Fruit fly (Drosophila melanogaster) whole organism, prepupa: ENCODE results near the gene Nmdar1.

Experiments used
- Blimp-1 ChIP-seq: fragments of 200-800 bp; sonication (Bioruptor generic); optimal IDR thresholded peaks from 3 replicates; lab custom pipeline; 2017; ENCODE audit warnings: missing biosample characterization, missing genetic modification characterization, mild to moderate bottlenecking, moderate library complexity, missing genetic modification reagents
- CG10631 ChIP-seq: fragments of 200-800 bp; sonication (Bioruptor generic); optimal IDR thresholded peaks from 2 replicates; lab custom pipeline; 2016; ENCODE audit warnings: missing biosample characterization, missing genetic modification characterization
- CG11902 ChIP-seq: fragments of 200-800 bp; sonication (Bioruptor generic); optimal IDR thresholded peaks from 3 replicates; lab custom pipeline; 2016; ENCODE audit warnings: missing biosample characterization, missing genetic modification characterization
- CG1621 ChIP-seq: fragments of 200-800 bp; sonication (Bioruptor generic); optimal IDR thresholded peaks from 3 replicates; lab custom pipeline; 2018; ENCODE audit warnings: missing biosample characterization, mild to moderate bottlenecking, missing genetic modification characterization
- CG31627 ChIP-seq: fragments of 200-800 bp; sonication (Bioruptor generic); optimal IDR thresholded peaks from 3 replicates; lab custom pipeline; 2016; ENCODE audit warnings: missing biosample characterization, missing genetic modification characterization
- CG32006 ChIP-seq: fragments of 200-800 bp; sonication (Bioruptor generic); optimal IDR thresholded peaks from 3 replicates; lab custom pipeline; 2017; ENCODE audit warnings: missing biosample characterization, mild to moderate bottlenecking, missing genetic modification characterization
- CG34406 ChIP-seq: fragments of 200-800 bp; sonication (Bioruptor generic); optimal IDR thresholded peaks from 3 replicates; lab custom pipeline; 2016; ENCODE audit warnings: missing biosample characterization, missing genetic modification characterization
- CG3919 ChIP-seq: fragments of 200-800 bp; sonication (Bioruptor generic); optimal IDR thresholded peaks from 3 replicates; lab custom pipeline; 2016; ENCODE audit warnings: missing biosample characterization, missing genetic modification characterization
- CG4318 ChIP-seq: fragments of 200-800 bp; sonication (Bioruptor generic); optimal IDR thresholded peaks from 3 replicates; lab custom pipeline; 2017; ENCODE audit warnings: missing biosample characterization, mild to moderate bottlenecking, missing genetic modification characterization
- CG6163 ChIP-seq: fragments of 200-800 bp; sonication (Bioruptor generic); IDR thresholded peaks from 3 replicates; pipeline ENCODE4 v1.3.6; 2022; ENCODE audit warnings: missing biosample characterization, missing genetic modification characterization
- CG6792 ChIP-seq: fragments of 200-800 bp; sonication (Bioruptor generic); optimal IDR thresholded peaks from 3 replicates; lab custom pipeline; 2016; ENCODE audit warnings: missing biosample characterization, missing genetic modification characterization
- CG6854 ChIP-seq: fragments of 200-800 bp; sonication (Bioruptor generic); optimal IDR thresholded peaks from 2 replicates; lab custom pipeline; 2017; ENCODE audit warnings: missing biosample characterization, mild to moderate bottlenecking, missing genetic modification characterization
- CG7368 ChIP-seq: fragments of 200-800 bp; sonication (Bioruptor generic); optimal IDR thresholded peaks from 3 replicates; lab custom pipeline; 2016; ENCODE audit warnings: missing biosample characterization, missing genetic modification characterization
- CG8119 ChIP-seq: fragments of 200-800 bp; sonication (Bioruptor generic); IDR thresholded peaks from 3 replicates; pipeline ENCODE4 v1.3.6; 2022; ENCODE audit warnings: missing biosample characterization, missing genetic modification characterization
- CG8319 ChIP-seq: fragments of 200-800 bp; sonication (Bioruptor generic); optimal IDR thresholded peaks from 3 replicates; lab custom pipeline; 2016; ENCODE audit warnings: missing biosample characterization, missing genetic modification characterization
- CG8632 ChIP-seq: fragments of 200-800 bp; sonication (Bioruptor generic); optimal IDR thresholded peaks from 3 replicates; lab custom pipeline; 2016; ENCODE audit warnings: missing biosample characterization, missing genetic modification characterization
- Eip75B ChIP-seq: fragments of 200-800 bp; sonication (Bioruptor generic); optimal IDR thresholded peaks from 3 replicates; lab custom pipeline; 2016; ENCODE audit warnings: missing biosample characterization, missing genetic modification characterization
- Ets21C ChIP-seq: fragments of 200-800 bp; sonication (Bioruptor generic); optimal IDR thresholded peaks from 3 replicates; lab custom pipeline; 2016; ENCODE audit warnings: missing biosample characterization, missing genetic modification characterization
- Ets96B ChIP-seq: fragments of 200-800 bp; optimal IDR thresholded peaks from 2 replicates; lab custom pipeline; 2019; ENCODE audit warnings: missing biosample characterization, mild to moderate bottlenecking, missing genetic modification characterization, moderate library complexity
- Gug ChIP-seq: fragments of 200-800 bp; sonication (Bioruptor generic); IDR thresholded peaks from 2 replicates; pipeline ENCODE4 v1.3.6; 2022; ENCODE audit warnings: missing biosample characterization, missing genetic modification characterization
- Hr38 ChIP-seq: sonication (Bioruptor generic); optimal IDR thresholded peaks from 2 replicates; lab custom pipeline; 2016; ENCODE audit warnings: missing biosample characterization, missing genetic modification characterization
- Hr39 ChIP-seq: fragments of 200-800 bp; sonication (Bioruptor generic); optimal IDR thresholded peaks from 2 replicates; lab custom pipeline; 2016; ENCODE audit warnings: missing biosample characterization, missing genetic modification characterization
- Hr4 ChIP-seq: fragments of 200-800 bp; sonication (Bioruptor generic); optimal IDR thresholded peaks from 3 replicates; lab custom pipeline; 2016; ENCODE audit warnings: missing biosample characterization, missing genetic modification characterization
- Met ChIP-seq: fragments of 200-800 bp; sonication (Bioruptor generic); optimal IDR thresholded peaks from 3 replicates; lab custom pipeline; 2016; ENCODE audit warnings: missing biosample characterization, missing genetic modification characterization
- OdsH ChIP-seq: fragments of 200-800 bp; sonication (Bioruptor generic); optimal IDR thresholded peaks from 3 replicates; lab custom pipeline; 2016; ENCODE audit warnings: missing biosample characterization, missing genetic modification characterization
- Sox102F ChIP-seq: fragments of 200-800 bp; sonication (Bioruptor generic); optimal IDR thresholded peaks from 2 replicates; lab custom pipeline; 2016; ENCODE audit warnings: missing biosample characterization, mild to moderate bottlenecking, missing genetic modification characterization
- Sox14 ChIP-seq: fragments of 200-800 bp; sonication (Bioruptor generic); optimal IDR thresholded peaks from 3 replicates; lab custom pipeline; 2016; ENCODE audit warnings: missing biosample characterization, missing genetic modification characterization
- acj6 ChIP-seq: fragments of 200-800 bp; sonication (Bioruptor generic); optimal IDR thresholded peaks from 3 replicates; lab custom pipeline; 2016; ENCODE audit warnings: missing biosample characterization, missing genetic modification characterization
- cyc ChIP-seq: fragments of 200-800 bp; sonication (Bioruptor generic); optimal IDR thresholded peaks from 3 replicates; lab custom pipeline; 2016; ENCODE audit warnings: missing biosample characterization, missing genetic modification characterization
- dac ChIP-seq: fragments of 200-800 bp; sonication (Bioruptor generic); optimal IDR thresholded peaks from 2 replicates; lab custom pipeline; 2017; ENCODE audit warnings: missing biosample characterization, mild to moderate bottlenecking, missing genetic modification characterization
- eg ChIP-seq: fragments of 200-800 bp; sonication (Bioruptor generic); IDR thresholded peaks from 3 replicates; pipeline ENCODE4 v1.3.6; 2022; ENCODE audit warnings: missing biosample characterization, missing genetic modification characterization
- esn ChIP-seq: fragments of 200-800 bp; sonication (Bioruptor generic); optimal IDR thresholded peaks from 2 replicates; lab custom pipeline; 2016; ENCODE audit warnings: missing biosample characterization, mild to moderate bottlenecking, missing genetic modification characterization, moderate library complexity
- fd59A ChIP-seq: fragments of 200-800 bp; sonication (Bioruptor generic); optimal IDR thresholded peaks from 2 replicates; lab custom pipeline; 2017; ENCODE audit warnings: missing biosample characterization, mild to moderate bottlenecking, missing genetic modification characterization, missing genetic modification reagents
- fd85E ChIP-seq: fragments of 200-800 bp; sonication (Bioruptor generic); optimal IDR thresholded peaks from 3 replicates; lab custom pipeline; 2016; ENCODE audit warnings: missing biosample characterization, missing genetic modification characterization
- salr ChIP-seq, 2 experiments: fragments of 200-800 bp; sonication (Bioruptor generic); optimal IDR thresholded peaks; 3 replicates each; lab custom pipeline; 2016 to 2018; ENCODE audit warnings: missing biosample characterization in 2 of 2, missing genetic modification characterization in 2 of 2, mild to moderate bottlenecking in 1 of 2
- spab ChIP-seq: fragments of 200-800 bp; sonication (Bioruptor generic); optimal IDR thresholded peaks from 2 replicates; lab custom pipeline; 2017; ENCODE audit warnings: missing biosample characterization, mild to moderate bottlenecking, missing genetic modification characterization, missing genetic modification reagents
- ss ChIP-seq, 2 experiments: fragments of 200-800 bp; sonication (Bioruptor generic); optimal IDR thresholded peaks; 2 replicates in 1 of 2; 3 replicates in 1 of 2; lab custom pipeline; 2017 to 2018; ENCODE audit warnings: mild to moderate bottlenecking in 2 of 2, missing biosample characterization in 2 of 2, missing genetic modification characterization in 2 of 2, moderate library complexity in 1 of 2
- svp ChIP-seq: fragments of 200-800 bp; sonication (Bioruptor generic); peaks from one replicate; lab custom pipeline; 2016; ENCODE audit warnings: missing biosample characterization, missing genetic modification characterization
- topi ChIP-seq: fragments of 200-800 bp; sonication (Bioruptor generic); optimal IDR thresholded peaks from 3 replicates; lab custom pipeline; 2016; ENCODE audit warnings: missing biosample characterization, missing genetic modification characterization
- vri ChIP-seq: fragments of 200-800 bp; sonication (Bioruptor generic); optimal IDR thresholded peaks from 3 replicates; lab custom pipeline; 2016; ENCODE audit warnings: missing biosample characterization, mild to moderate bottlenecking, missing genetic modification characterization

Nmdar1 gene

dm6 chr3R:5466875-5467274 is 56.3 kb downstream of the Nmdar1 start, which contains the start of gene RpL35A (continued):
- TF ChIP-seq Eip75B (peak; percentile 55), cyc (peak; percentile 58), Ets21C (GFP tag; lab: Kevin White, UChicago) (no peak), vri (no peak), Hr4 (GFP tag; lab: Kevin White, UChicago) (no peak), CG32006 (GFP tag; lab: Kevin White, UChicago) (no peak), ss (GFP tag; optimal IDR thresholded peaks at IDR 0.05; lab: Kevin White, UChicago) (peak; percentile 66 to 86), CG8119 (GFP tag; lab: Robert Waterston, UW) (no peak), Blimp-1 (peak; percentile 74), CG8632 (peak; percentile 64), CG6163 (GFP tag; lab: Robert Waterston, UW) (peak; percentile 76), CG31627 (GFP tag; lab: Kevin White, UChicago) (peak; percentile 54), CG7368 (peak; percentile 68), svp (GFP tag; lab: Kevin White, UChicago) (no peak), eg (GFP tag; lab: Robert Waterston, UW) (peak; percentile 65; the same call in 2 of the 3 replicates), Hr38 (no peak), salr (GFP tag; optimal IDR thresholded peaks at IDR 0.05; lab: Kevin White, UChicago) (peak in 1 of 2 experiments; percentile 67), esn (GFP tag; lab: Kevin White, UChicago) (peak; percentile 77), CG6792 (peak; percentile 55), Ets96B (tag; lab: Kevin White, UChicago) (peak; percentile 5), CG3919 (GFP tag; lab: Kevin White, UChicago) (peak; percentile 82), CG8319 (no peak), acj6 (GFP tag; lab: Kevin White, UChicago) (peak; percentile 49), dac (peak; percentile 21), CG34406 (GFP tag; lab: Kevin White, UChicago) (peak; percentile 60), CG4318 (GFP tag; lab: Kevin White, UChicago) (no peak), CG10631 (GFP tag; lab: Kevin White, UChicago) (no peak), CG1621 (tag; lab: Kevin White, UChicago) (peak; percentile 59), Met (peak; percentile 80), Sox14 (GFP tag; lab: Kevin White, UChicago) (peak; percentile 52), OdsH (peak; percentile 22)

DNA sequence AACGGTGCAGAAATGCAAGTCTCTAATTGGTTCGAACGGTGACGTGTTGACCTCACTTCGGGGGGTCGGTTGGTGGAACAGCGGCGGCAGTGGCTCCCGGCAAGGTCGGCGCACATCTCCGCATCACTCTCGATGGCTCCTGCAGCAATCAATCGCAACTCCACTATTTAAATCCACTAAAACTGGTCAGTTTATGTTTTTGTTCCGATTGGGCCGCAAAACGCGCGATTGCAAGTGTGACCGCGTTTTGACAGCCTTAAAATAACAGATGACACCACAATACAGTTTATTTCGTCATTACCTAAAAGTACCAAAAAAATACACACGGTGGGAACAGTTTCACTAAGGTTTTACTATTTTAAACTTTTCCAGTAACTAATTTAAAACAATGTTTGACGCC is 58.6 kb downstream of the Nmdar1 start, which contains the start of gene PEK:
Gene PEK, minus strand, starts transcription at position 273 of the 400 bp plus-strand sequence.
- TF ChIP-seq CG11902 (GFP tag; lab: Kevin White, UChicago): no peak
- peak; percentile 44 for TF ChIP-seq vri
- no peak for TF ChIP-seq Hr39 (GFP tag; lab: Kevin White, UChicago)
- no peak for TF ChIP-seq Sox102F (GFP tag; lab: Kevin White, UChicago)
- no peak for TF ChIP-seq Ets21C (GFP tag; lab: Kevin White, UChicago)
- peak; percentile 76 for TF ChIP-seq svp (GFP tag; lab: Kevin White, UChicago)
- no peak for TF ChIP-seq CG8119 (GFP tag; lab: Robert Waterston, UW)
- no peak for TF ChIP-seq fd59A (GFP tag; lab: Kevin White, UChicago)
- TF ChIP-seq Met: no peak
- TF ChIP-seq Hr38: no peak
- no peak for TF ChIP-seq CG6854
- no peak for TF ChIP-seq CG10631 (GFP tag; lab: Kevin White, UChicago)
- no peak for TF ChIP-seq spab (GFP tag; lab: Kevin White, UChicago)
- no peak for TF ChIP-seq fd85E (GFP tag; lab: Kevin White, UChicago)
- TF ChIP-seq topi (GFP tag; lab: Kevin White, UChicago): no peak
- no peak for TF ChIP-seq Gug (GFP tag; lab: Robert Waterston, UW)
- TF ChIP-seq Blimp-1: no peak
